Fruit fly (Drosophila melanogaster) whole organism, embryonic: ENCODE results near the gene CG13043.
A peak's percentile ranks its signal among the peaks of the same experiment; 100 is the strongest.

Source experiments
- Atf3 ChIP-seq: fragments of 200-800 bp; sonication (Bioruptor generic); optimal IDR thresholded peaks from 3 replicates; lab custom pipeline; 2016; ENCODE audit warnings: missing biosample characterization, missing genetic modification characterization
- Atf6 ChIP-seq: fragments of 200-800 bp; sonication (Bioruptor generic); IDR thresholded peaks from 2 replicates; pipeline ENCODE4 v1.3.6; 2022; ENCODE audit warnings: missing biosample characterization, missing genetic modification characterization
- Blimp-1 ChIP-seq: fragments of 200-800 bp; sonication (Bioruptor generic); optimal IDR thresholded peaks from 3 replicates; lab custom pipeline; 2018; ENCODE audit warnings: missing biosample characterization, missing genetic modification characterization, mild to moderate bottlenecking, moderate library complexity, missing genetic modification reagents
- BtbVII ChIP-seq: fragments of 200-800 bp; sonication (Bioruptor generic); optimal IDR thresholded peaks from 3 replicates; lab custom pipeline; 2017; ENCODE audit warnings: missing biosample characterization, mild to moderate bottlenecking, missing genetic modification characterization
- CG10979 ChIP-seq: fragments of 200-800 bp; sonication (Bioruptor generic); optimal IDR thresholded peaks from 2 replicates; lab custom pipeline; 2018; ENCODE audit warnings: missing biosample characterization, mild to moderate bottlenecking, missing genetic modification characterization, moderate library complexity
- CG12155 ChIP-seq: fragments of 200-800 bp; sonication (Bioruptor generic); optimal IDR thresholded peaks from 3 replicates; lab custom pipeline; 2016; ENCODE audit warnings: missing biosample characterization, missing genetic modification characterization
- CG12299 ChIP-seq: fragments of 200-800 bp; sonication (Bioruptor generic); optimal IDR thresholded peaks from 2 replicates; lab custom pipeline; 2018; ENCODE audit warnings: missing biosample characterization, mild to moderate bottlenecking, missing genetic modification characterization
- CG15269 ChIP-seq: fragments of 200-800 bp; sonication (Bioruptor generic); optimal IDR thresholded peaks from 2 replicates; lab custom pipeline; 2018; ENCODE audit warnings: missing biosample characterization, mild to moderate bottlenecking, missing genetic modification characterization, moderate library complexity
- CG16813 ChIP-seq: fragments of 200-800 bp; sonication (Bioruptor generic); IDR thresholded peaks from 3 replicates; pipeline ENCODE4 v1.3.6; 2022; ENCODE audit warnings: missing biosample characterization, missing genetic modification characterization; ENCODE audit not compliant: partially characterized antibody
- CG17829 ChIP-seq: fragments of 200-800 bp; optimal IDR thresholded peaks from 2 replicates; lab custom pipeline; 2019; ENCODE audit warnings: missing biosample characterization, mild to moderate bottlenecking, missing genetic modification characterization, moderate library complexity
- CG31365 ChIP-seq: fragments of 200-800 bp; sonication (Bioruptor generic); optimal IDR thresholded peaks from 2 replicates; lab custom pipeline; 2018; ENCODE audit warnings: missing biosample characterization, mild to moderate bottlenecking, missing genetic modification characterization
- CG4328 ChIP-seq: fragments of 200-800 bp; sonication (Bioruptor generic); optimal IDR thresholded peaks from 3 replicates; lab custom pipeline; 2017; ENCODE audit warnings: missing biosample characterization, missing genetic modification reagents, missing genetic modification characterization
- CG4404 ChIP-seq: fragments of 200-800 bp; sonication (Bioruptor generic); IDR thresholded peaks from 2 replicates; pipeline ENCODE4 v1.3.6; 2022; ENCODE audit warnings: missing biosample characterization, missing genetic modification characterization
- CG6689 ChIP-seq: fragments of 200-800 bp; sonication (Bioruptor generic); IDR thresholded peaks from 2 replicates; pipeline ENCODE4 v1.3.6; 2022; ENCODE audit warnings: missing biosample characterization, missing genetic modification characterization
- CG7839 ChIP-seq: fragments of 200-800 bp; sonication (Bioruptor generic); optimal IDR thresholded peaks from 3 replicates; lab custom pipeline; 2018; ENCODE audit warnings: missing biosample characterization, mild to moderate bottlenecking, missing genetic modification characterization, moderate library complexity
- CG8290 ChIP-seq, 3 experiments: fragments of 200-800 bp; sonication (Bioruptor generic); optimal IDR thresholded peaks; 2 replicates each; lab custom pipeline; 2016 to 2019; ENCODE audit warnings: missing biosample characterization in 3 of 3, missing genetic modification characterization in 3 of 3, mild to moderate bottlenecking in 2 of 3, moderate library complexity in 1 of 3
- CG8765 ChIP-seq: fragments of 200-800 bp; sonication (Bioruptor generic); IDR thresholded peaks from 2 replicates; pipeline ENCODE4 v1.3.6; 2022; ENCODE audit warnings: missing biosample characterization, missing genetic modification characterization
- CkIIα-i1 ChIP-seq: fragments of 200-800 bp; sonication (Bioruptor generic); IDR thresholded peaks from 2 replicates; pipeline ENCODE4 v1.3.6; 2022; ENCODE audit warnings: missing biosample characterization, missing genetic modification characterization
- Dip3 ChIP-seq: fragments of 200-800 bp; sonication (Bioruptor generic); optimal IDR thresholded peaks from 3 replicates; lab custom pipeline; 2016; ENCODE audit warnings: missing biosample characterization, missing genetic modification characterization
- Hand ChIP-seq: fragments of 200-800 bp; sonication (Bioruptor generic); optimal IDR thresholded peaks from 2 replicates; lab custom pipeline; 2017; ENCODE audit warnings: mild to moderate bottlenecking, missing biosample characterization, missing genetic modification reagents, missing genetic modification characterization
- Hmx ChIP-seq: fragments of 200-800 bp; sonication (Bioruptor generic); optimal IDR thresholded peaks from 2 replicates; lab custom pipeline; 2016; ENCODE audit warnings: missing biosample characterization, missing genetic modification characterization
- MESR4 ChIP-seq: fragments of 200-800 bp; sonication (Bioruptor generic); optimal IDR thresholded peaks from 2 replicates; lab custom pipeline; 2018; ENCODE audit warnings: missing biosample characterization, mild to moderate bottlenecking, missing genetic modification characterization, moderate library complexity
- Myb ChIP-seq: fragments of 200-800 bp; sonication (Bioruptor generic); optimal IDR thresholded peaks from 2 replicates; lab custom pipeline; 2016; ENCODE audit warnings: missing biosample characterization, missing genetic modification characterization
- Ptx1 ChIP-seq: fragments of 200-800 bp; sonication (Bioruptor generic); IDR thresholded peaks from 2 replicates; pipeline ENCODE4 v1.3.6; 2022; ENCODE audit warnings: missing biosample characterization, missing genetic modification characterization
- Rfx ChIP-seq: fragments of 200-800 bp; sonication (Bioruptor generic); IDR thresholded peaks from 2 replicates; pipeline ENCODE4 v1.3.6; 2022; ENCODE audit warnings: missing biosample characterization, missing genetic modification characterization
- Side ChIP-seq: fragments of 200-800 bp; sonication (Bioruptor generic); optimal IDR thresholded peaks from 2 replicates; lab custom pipeline; 2016; ENCODE audit warnings: missing biosample characterization, missing genetic modification characterization
- Sox102F ChIP-seq: fragments of 200-800 bp; sonication (Bioruptor generic); optimal IDR thresholded peaks from 2 replicates; lab custom pipeline; 2018; ENCODE audit warnings: missing biosample characterization, mild to moderate bottlenecking, missing genetic modification characterization, moderate library complexity
- cg ChIP-seq: fragments of 200-800 bp; sonication (Bioruptor generic); optimal IDR thresholded peaks from 3 replicates; lab custom pipeline; 2019; ENCODE audit warnings: missing biosample characterization, mild to moderate bottlenecking, missing genetic modification characterization, moderate library complexity
- chinmo ChIP-seq: fragments of 200-800 bp; sonication (Bioruptor generic); IDR thresholded peaks from 4 replicates; pipeline ENCODE4 v1.3.6; 2022; ENCODE audit warnings: missing biosample characterization, missing genetic modification characterization; ENCODE audit not compliant: partially characterized antibody
- da ChIP-seq: fragments of 200-800 bp; sonication (Bioruptor generic); optimal IDR thresholded peaks from 2 replicates; lab custom pipeline; 2016; ENCODE audit warnings: missing biosample characterization, missing genetic modification characterization
- hkb ChIP-seq, 2 experiments: fragments of 200-800 bp in 1 of 2; fragments of >200 bp in 1 of 2; sonication (Bioruptor generic) in 1 of 2; IDR thresholded peaks in 1 of 2; optimal IDR thresholded peaks in 1 of 2; 2 replicates each; pipeline versions ENCODE4 v1.3.6 to Lab custom; 2017 to 2022; ENCODE audit warnings: missing biosample characterization in 1 of 2, missing genetic modification characterization in 1 of 2
- ind ChIP-seq: fragments of 200-800 bp; sonication (Bioruptor generic); optimal IDR thresholded peaks from 3 replicates; lab custom pipeline; 2016; ENCODE audit warnings: missing biosample characterization, missing genetic modification characterization
- jing ChIP-seq: fragments of 200-800 bp; sonication (Bioruptor generic); optimal IDR thresholded peaks from 2 replicates; lab custom pipeline; 2018; ENCODE audit warnings: missing biosample characterization, mild to moderate bottlenecking, missing genetic modification characterization
- kah ChIP-seq: fragments of 200-800 bp; sonication (Bioruptor generic); optimal IDR thresholded peaks from 2 replicates; lab custom pipeline; 2018; ENCODE audit warnings: missing biosample characterization, mild to moderate bottlenecking, missing genetic modification characterization
- luna ChIP-seq: fragments of 200-800 bp; sonication (Bioruptor generic); optimal IDR thresholded peaks from 2 replicates; lab custom pipeline; 2016; ENCODE audit warnings: missing biosample characterization, missing genetic modification characterization
- nerfin-1 ChIP-seq: fragments of 200-800 bp; sonication (Bioruptor generic); optimal IDR thresholded peaks from 3 replicates; lab custom pipeline; 2019; ENCODE audit warnings: missing biosample characterization, mild to moderate bottlenecking, missing genetic modification characterization, moderate library complexity
- nerfin-2 ChIP-seq: fragments of 200-800 bp; sonication (Bioruptor generic); IDR thresholded peaks from 2 replicates; pipeline ENCODE4 v1.3.6; 2022; ENCODE audit warnings: missing biosample characterization, missing genetic modification characterization; ENCODE audit not compliant: partially characterized antibody
- org-1 ChIP-seq: fragments of 200-800 bp; sonication (Bioruptor generic); optimal IDR thresholded peaks from 2 replicates; lab custom pipeline; 2017; ENCODE audit warnings: missing biosample characterization, missing genetic modification characterization
- pan ChIP-seq, 4 experiments: fragments of >200 bp in 3 of 4; fragments of 200-800 bp in 1 of 4; sonication (Bioruptor generic) in 1 of 4; optimal IDR thresholded peaks in 3 of 4; IDR thresholded peaks in 1 of 4; 2 replicates each; pipeline versions ENCODE4 v1.3.6 to Lab custom; 2017 to 2022; ENCODE audit warnings: missing biosample characterization in 2 of 4, missing genetic modification characterization in 2 of 4, mixed read lengths in 1 of 4
- ranshi ChIP-seq: fragments of 200-800 bp; sonication (Bioruptor generic); IDR thresholded peaks from 2 replicates; pipeline ENCODE4 v1.3.6; 2022; ENCODE audit warnings: missing biosample characterization, missing genetic modification characterization
- ro ChIP-seq: fragments of 200-800 bp; sonication (Bioruptor generic); IDR thresholded peaks from 2 replicates; pipeline ENCODE4 v1.3.6; 2022; ENCODE audit warnings: missing biosample characterization, missing genetic modification characterization
- scrt ChIP-seq: fragments of 200-800 bp; sonication (Bioruptor generic); optimal IDR thresholded peaks from 2 replicates; lab custom pipeline; 2018; ENCODE audit warnings: missing biosample characterization, mild to moderate bottlenecking, missing genetic modification characterization, moderate library complexity
- sima ChIP-seq: fragments of 200-800 bp; sonication (Bioruptor generic); optimal IDR thresholded peaks from 2 replicates; lab custom pipeline; 2016; ENCODE audit warnings: missing biosample characterization, missing genetic modification characterization
- so ChIP-seq: fragments of 200-800 bp; sonication (Bioruptor generic); IDR thresholded peaks from 3 replicates; pipeline ENCODE4 v1.3.6; 2022; ENCODE audit warnings: missing biosample characterization, missing genetic modification characterization
- stc ChIP-seq: fragments of 200-800 bp; sonication (Bioruptor generic); IDR thresholded peaks from 2 replicates; pipeline ENCODE4 v1.3.6; 2022; ENCODE audit warnings: missing biosample characterization, missing genetic modification characterization
- tll ChIP-seq, 2 experiments: fragments of 200-800 bp in 1 of 2; fragments of >200 bp in 1 of 2; sonication (Bioruptor generic) in 1 of 2; optimal IDR thresholded peaks; 2 replicates each; lab custom pipeline; 2017 to 2019; ENCODE audit warnings: missing biosample characterization in 2 of 2, missing genetic modification characterization in 2 of 2, mild to moderate bottlenecking in 1 of 2, moderate library complexity in 1 of 2
- tna ChIP-seq: fragments of 200-800 bp; sonication (Bioruptor generic); IDR thresholded peaks from 2 replicates; pipeline ENCODE4 v1.3.6; 2022; ENCODE audit warnings: missing biosample characterization, missing genetic modification characterization; ENCODE audit not compliant: partially characterized antibody
- vvl ChIP-seq: fragments of 200-800 bp; sonication (Bioruptor generic); IDR thresholded peaks from 2 replicates; pipeline ENCODE4 v1.3.6; 2022; ENCODE audit warnings: missing biosample characterization, missing genetic modification characterization
- wdn ChIP-seq: fragments of 200-800 bp; sonication (Bioruptor generic); IDR thresholded peaks from 2 replicates; pipeline ENCODE4 v1.3.6; 2022; ENCODE audit warnings: missing biosample characterization, missing genetic modification characterization

Gene CG13043

dm6 chr3L:16289067-16289466 is 16.6 kb downstream of the CG13043 start (continued):
- TF ChIP-seq CG8290 (GFP tag; optimal IDR thresholded peaks at IDR 0.05; lab: Kevin White, UChicago) (no peak), CG8290 (tag; optimal IDR thresholded peaks at IDR 0.05; lab: Kevin White, UChicago) (no peak), Hmx (no peak), wdn (no peak), Blimp-1 (GFP tag; lab: Kevin White, UChicago) (peak; percentile 22), MESR4 (no peak), Atf3 (GFP tag; lab: Kevin White, UChicago) (no peak), CG4328 (GFP tag; lab: Kevin White, UChicago) (no peak), Side (GFP tag; lab: Kevin White, UChicago) (no peak), tna (no peak), pan (optimal IDR thresholded peaks at IDR 0.05; lab: Kevin White, UChicago) (no peak), pan (GFP tag; optimal IDR thresholded peaks at IDR 0.05 in 1 of 2, IDR thresholded peaks at IDR 0.05 in 1 of 2) (peak in 1 of 2 experiments; percentile 37), ranshi (GFP tag; lab: Robert Waterston, UW) (0 out of 2 replicates have a peak, but pooled peaks have one; percentile 28), CG10979 (tag; lab: Kevin White, UChicago) (no peak), Rfx (GFP tag; lab: Robert Waterston, UW) (peak; percentile 38; the same call in 1 of the 2 replicates), CG16813 (GFP tag; lab: Robert Waterston, UW) (no peak), scrt (GFP tag; lab: Kevin White, UChicago) (no peak), CG4404 (no peak), jing (GFP tag; lab: Kevin White, UChicago) (no peak), ro (GFP tag; lab: Robert Waterston, UW) (no peak), chinmo (no peak), luna (GFP tag; lab: Kevin White, UChicago) (no peak), Myb (GFP tag; lab: Kevin White, UChicago) (no peak), sima (GFP tag; lab: Kevin White, UChicago) (no peak), Sox102F (GFP tag; lab: Kevin White, UChicago) (peak; percentile 31), stc (GFP tag; lab: Robert Waterston, UW) (0 out of 2 replicates have a peak, but pooled peaks have one; percentile 26), Dip3 (no peak), CG12299 (tag; lab: Kevin White, UChicago) (no peak), tll (GFP tag; optimal IDR thresholded peaks at IDR 0.05; lab: Kevin White, UChicago) (no peak), CG6689 (GFP tag; lab: Robert Waterston, UW) (no peak), BtbVII (GFP tag; lab: Kevin White, UChicago) (no peak), Ptx1 (0 out of 2 replicates have a peak, but pooled peaks have one; percentile 43), nerfin-1 (tag; lab: Kevin White, UChicago) (no peak), CG31365 (tag; lab: Kevin White, UChicago) (no peak), CG15269 (tag; lab: Kevin White, UChicago) (peak; percentile 67), CkIIα-i1 (GFP tag; lab: Robert Waterston, UW) (no peak), CG8765 (no peak), cg (GFP tag; lab: Kevin White, UChicago) (no peak), CG12155 (peak; percentile 3), so (peak; percentile 58; the same call in 2 of the 3 replicates), kah (GFP tag; lab: Kevin White, UChicago) (no peak), Hand (GFP tag; lab: Kevin White, UChicago) (no peak), org-1 (GFP tag; lab: Kevin White, UChicago) (no peak), ind (peak; percentile 23), nerfin-2 (GFP tag; lab: Robert Waterston, UW) (no peak), hkb (optimal IDR thresholded peaks at IDR 0.05; lab: Kevin White, UChicago) (no peak), hkb (GFP tag; IDR thresholded peaks at IDR 0.05; lab: Robert Waterston, UW) (peak; percentile 66), vvl (GFP tag; lab: Robert Waterston, UW) (peak; percentile 40; the same call in 1 of the 2 replicates), CG17829 (no peak), da (GFP tag; lab: Kevin White, UChicago) (no peak), CG7839 (peak; percentile 39), Atf6 (peak; percentile 38; the same call in 1 of the 2 replicates)
